Worm (Caenorhabditis elegans) whole organism, L4 larva: Measurements from ENCODE around the gene ttr-59.

Experiments used
- F37D6.2 ChIP-seq: sonication (generic microtip); optimal IDR thresholded peaks from 2 replicates; lab custom pipeline; 2016; ENCODE audit warnings: mild to moderate bottlenecking, missing genetic modification characterization, missing compliant biosample characterization
- F49E8.2 ChIP-seq: sonication (generic microtip); optimal IDR thresholded peaks from 2 replicates; lab custom pipeline; 2016; ENCODE audit warnings: missing compliant biosample characterization, mild to moderate bottlenecking, missing genetic modification characterization, borderline replicate concordance
- T20F7.1 ChIP-seq: fragments of 200-800 bp; sonication (Bioruptor generic); optimal IDR thresholded peaks from 2 replicates; lab custom pipeline; 2018; ENCODE audit warnings: mild to moderate bottlenecking, missing genetic modification characterization, missing compliant biosample characterization
- Y75B8A.6 ChIP-seq: fragments of 200-800 bp; sonication (Bioruptor generic); IDR thresholded peaks from 2 replicates; pipeline ENCODE4 v1.3.6; 2022; ENCODE audit warnings: missing genetic modification reagents, missing genetic modification characterization, missing compliant biosample characterization
- aha-1 ChIP-seq: fragments of 150-350 bp; peaks from one replicate; lab custom pipeline; 2014; ENCODE audit warnings: missing biosample characterization, missing genetic modification characterization
- aly-2 ChIP-seq: sonication (generic microtip); optimal IDR thresholded peaks from 2 replicates; lab custom pipeline; 2018; ENCODE audit warnings: missing biosample characterization, missing genetic modification characterization
- ceh-82 ChIP-seq: sonication (generic microtip); optimal IDR thresholded peaks from 2 replicates; lab custom pipeline; 2017; ENCODE audit warnings: missing biosample characterization, missing genetic modification characterization
- dmd-8 ChIP-seq: fragments of 200-800 bp; sonication (Bioruptor generic); IDR thresholded peaks from 2 replicates; pipeline ENCODE4 v1.3.6; 2022; ENCODE audit warnings: missing genetic modification characterization, missing compliant biosample characterization
- dve-1 ChIP-seq: sonication (generic microtip); optimal IDR thresholded peaks from 2 replicates; lab custom pipeline; 2017; ENCODE audit warnings: antibody characterized with exemption, mild to moderate bottlenecking, missing genetic modification characterization, missing compliant biosample characterization; ENCODE audit not compliant: insufficient read depth
- egl-43 ChIP-seq: fragments of 200-800 bp; sonication (Bioruptor generic); IDR thresholded peaks from 2 replicates; pipeline ENCODE4 v1.3.6; 2022; ENCODE audit warnings: missing genetic modification reagents, missing genetic modification characterization, missing compliant biosample characterization
- gei-8 ChIP-seq: fragments of 200-800 bp; sonication (Bioruptor generic); optimal IDR thresholded peaks from 2 replicates; lab custom pipeline; 2018; ENCODE audit warnings: mild to moderate bottlenecking, missing genetic modification characterization, missing compliant biosample characterization
- hlh-30 ChIP-seq: sonication (generic microtip); optimal IDR thresholded peaks from 2 replicates; lab custom pipeline; 2017; ENCODE audit warnings: antibody characterized with exemption, mild to moderate bottlenecking, missing genetic modification characterization, missing compliant biosample characterization; ENCODE audit not compliant: insufficient read depth
- hmg-1.1 ChIP-seq: fragments of 200-800 bp; sonication (Bioruptor generic); IDR thresholded peaks from 2 replicates; pipeline ENCODE4 v1.3.6; 2022; ENCODE audit warnings: missing genetic modification reagents, missing genetic modification characterization, missing compliant biosample characterization
- lim-7 ChIP-seq: fragments of 200-800 bp; sonication (Bioruptor generic); IDR thresholded peaks from 2 replicates; pipeline ENCODE4 v1.3.6; 2022; ENCODE audit warnings: missing genetic modification characterization, missing compliant biosample characterization
- lin-1 ChIP-seq: fragments of 200-800 bp; sonication (Bioruptor generic); IDR thresholded peaks from 2 replicates; pipeline ENCODE4 v1.3.6; 2022; ENCODE audit warnings: missing genetic modification reagents, missing genetic modification characterization, missing compliant biosample characterization
- lin-38 ChIP-seq: fragments of 200-800 bp; sonication (Bioruptor generic); IDR thresholded peaks from 2 replicates; pipeline ENCODE4 v1.3.6; 2022; ENCODE audit warnings: missing genetic modification reagents, missing genetic modification characterization, missing compliant biosample characterization
- lin-39 ChIP-seq: fragments of 150-350 bp; optimal IDR thresholded peaks from 2 replicates; lab custom pipeline; 2014; ENCODE audit warnings: missing biosample characterization, missing genetic modification reagents, missing genetic modification characterization
- lsy-2 ChIP-seq, 2 experiments: fragments of 150-350 bp in 1 of 2; sonication (generic microtip) in 1 of 2; optimal IDR thresholded peaks; 2 replicates each; lab custom pipeline; 2014 to 2017; ENCODE audit warnings: missing biosample characterization in 2 of 2, missing genetic modification characterization in 2 of 2
- madf-5 ChIP-seq, 2 experiments: fragments of 200-800 bp; sonication (Bioruptor generic); IDR thresholded peaks; 2 replicates each; pipeline ENCODE4 v1.3.6; 2022; ENCODE audit warnings: missing compliant biosample characterization in 2 of 2, missing genetic modification characterization in 2 of 2
- mdl-1 ChIP-seq, 2 experiments: fragments of 150-350 bp in 1 of 2; sonication (generic microtip) in 1 of 2; optimal IDR thresholded peaks; 2 replicates each; lab custom pipeline; 2014 to 2017; ENCODE audit warnings: missing biosample characterization in 2 of 2, missing genetic modification characterization in 2 of 2
- mep-1 ChIP-seq: fragments of 150-350 bp; sonication (generic microtip); optimal IDR thresholded peaks from 3 replicates; lab custom pipeline; 2014; ENCODE audit warnings: missing biosample characterization, missing genetic modification characterization
- nhr-10 ChIP-seq: fragments of 150-350 bp; optimal IDR thresholded peaks from 2 replicates; lab custom pipeline; 2014; ENCODE audit warnings: missing biosample characterization, missing genetic modification characterization
- pha-4 ChIP-seq, 2 experiments: fragments of 150-350 bp in 1 of 2; fragments of 200-800 bp in 1 of 2; sonication (Bioruptor generic) in 1 of 2; IDR thresholded peaks in 1 of 2; optimal IDR thresholded peaks in 1 of 2; 2 replicates each; pipeline versions ENCODE4 v1.3.6 to Lab custom; 2014 to 2022; ENCODE audit warnings: missing genetic modification characterization in 2 of 2, missing genetic modification reagents in 2 of 2, missing biosample characterization in 1 of 2, missing compliant biosample characterization in 1 of 2
- sdz-12 ChIP-seq: fragments of 200-800 bp; sonication (Bioruptor generic); optimal IDR thresholded peaks from 2 replicates; lab custom pipeline; 2018; ENCODE audit warnings: mild to moderate bottlenecking, missing genetic modification characterization, missing compliant biosample characterization
- skn-1 ChIP-seq: fragments of 150-350 bp; optimal IDR thresholded peaks from 2 replicates; lab custom pipeline; 2014; ENCODE audit warnings: missing biosample characterization, missing genetic modification characterization
- snpc-4 ChIP-seq: fragments of 150-350 bp; optimal IDR thresholded peaks from 2 replicates; lab custom pipeline; 2014; ENCODE audit warnings: missing biosample characterization, missing genetic modification characterization
- tag-97 ChIP-seq: fragments of 200-800 bp; sonication (Bioruptor generic); IDR thresholded peaks from 2 replicates; pipeline ENCODE4 v1.3.6; 2022; ENCODE audit warnings: missing genetic modification characterization, missing compliant biosample characterization
- tra-1 ChIP-seq: fragments of 200-800 bp; sonication (Bioruptor generic); IDR thresholded peaks from 2 replicates; pipeline ENCODE4 v1.3.6; 2022; ENCODE audit warnings: missing genetic modification reagents, missing genetic modification characterization, missing compliant biosample characterization
- vab-7 ChIP-seq: fragments of 200-800 bp; sonication (Bioruptor generic); IDR thresholded peaks from 2 replicates; pipeline ENCODE4 v1.3.6; 2022; ENCODE audit warnings: missing genetic modification reagents, missing genetic modification characterization, missing compliant biosample characterization
- zag-1 ChIP-seq: fragments of 150-350 bp; optimal IDR thresholded peaks from 2 replicates; lab custom pipeline; 2014; ENCODE audit warnings: missing biosample characterization, missing genetic modification characterization

ttr-59 gene

ce11 chrX:7378608-7379007, 49.0 kb downstream of the ttr-59 start (continued):
- TF ChIP-seq mdl-1 (tag; optimal IDR thresholded peaks at IDR 0.05; lab: Kevin White, UChicago), result no peak
- TF ChIP-seq sdz-12 (GFP tag; lab: Kevin White, UChicago), result no peak
- no peak for TF ChIP-seq dve-1
- TF ChIP-seq hmg-1.1, result no peak
- TF ChIP-seq aly-2, result no peak
- TF ChIP-seq aha-1 (tag; lab: Kevin White, UChicago), result peak; percentile 94
- no peak for TF ChIP-seq nhr-10 (tag; lab: Kevin White, UChicago)
- no peak for TF ChIP-seq F37D6.2 (tag; lab: Kevin White, UChicago)
- TF ChIP-seq egl-43, result no peak
- no peak for TF ChIP-seq lim-7 (GFP tag; lab: Robert Waterston, UW)
- TF ChIP-seq Y75B8A.6 (GFP tag; lab: Robert Waterston, UW), result no peak
- TF ChIP-seq snpc-4, result no peak
- no peak for TF ChIP-seq lin-38
- TF ChIP-seq ceh-82, result no peak
- TF ChIP-seq vab-7 (GFP tag; lab: Robert Waterston, UW), result peak; percentile 44; the same call in 1 of the 2 replicates
- TF ChIP-seq lin-39 (tag; lab: Kevin White, UChicago), result no peak
- 0 out of 2 replicates have a peak, but pooled peaks have one; percentile 37 for TF ChIP-seq lin-1 (GFP tag; lab: Robert Waterston, UW)
- TF ChIP-seq pha-4 (GFP tag; IDR thresholded peaks at IDR 0.05; lab: Robert Waterston, UW), result peak; percentile 49; the same call in 1 of the 2 replicates
- TF ChIP-seq pha-4 (tag; optimal IDR thresholded peaks at IDR 0.05; lab: Kevin White, UChicago), result no peak
- TF ChIP-seq madf-5 (GFP tag; IDR thresholded peaks at IDR 0.05; lab: Robert Waterston, UW), result 0 out of 4 replicates have a peak, but pooled peaks of 1 of the 2 experiments have one; percentile 46
- no peak for TF ChIP-seq skn-1 (tag; lab: Kevin White, UChicago)
- TF ChIP-seq tag-97 (GFP tag; lab: Robert Waterston, UW), result no peak
- TF ChIP-seq lsy-2 (tag; optimal IDR thresholded peaks at IDR 0.05; lab: Kevin White, UChicago), result no peak
- TF ChIP-seq gei-8 (GFP tag; lab: Kevin White, UChicago), result peak; percentile 22
- TF ChIP-seq tra-1 (GFP tag; lab: Robert Waterston, UW), result 0 out of 2 replicates have a peak, but pooled peaks have one; percentile 22
- no peak for TF ChIP-seq dmd-8 (GFP tag; lab: Robert Waterston, UW)
- no peak for TF ChIP-seq zag-1 (tag; lab: Kevin White, UChicago)
- no peak for TF ChIP-seq T20F7.1 (GFP tag; lab: Kevin White, UChicago)
- TF ChIP-seq mep-1 (tag; lab: Kevin White, UChicago), result no peak
- peak; percentile 19 for TF ChIP-seq hlh-30 (tag; lab: Kevin White, UChicago)
- TF ChIP-seq F49E8.2 (tag; lab: Kevin White, UChicago), result peak; percentile 9
